Worm (Caenorhabditis elegans) whole organism, midembryonic: Measurements from ENCODE around the gene srx-54.

Source experiments
- T22C8.4 ChIP-seq: fragments of 200-800 bp; sonication (Bioruptor generic); IDR thresholded peaks from 2 replicates; pipeline ENCODE4 v1.3.6; 2022; ENCODE audit warnings: missing genetic modification characterization, missing compliant biosample characterization
- cog-1 ChIP-seq: sonication (generic microtip); optimal IDR thresholded peaks from 2 replicates; lab custom pipeline; 2016; ENCODE audit warnings: missing genetic modification characterization, missing compliant biosample characterization
- flt-1 ChIP-seq: fragments of 200-800 bp; sonication (Bioruptor generic); IDR thresholded peaks from 2 replicates; pipeline ENCODE4 v1.3.6; 2022; ENCODE audit warnings: missing genetic modification characterization, missing compliant biosample characterization
- klf-2 ChIP-seq: fragments of 200-800 bp; sonication (Bioruptor generic); conservative IDR thresholded peaks from 2 replicates; pipeline ENCODE4 v1.3.6; 2022; ENCODE audit warnings: missing genetic modification reagents, missing genetic modification characterization, missing compliant biosample characterization
- med-1 ChIP-seq: sonication (generic microtip); optimal IDR thresholded peaks from 2 replicates; lab custom pipeline; 2017; ENCODE audit warnings: missing genetic modification characterization, mild to moderate bottlenecking, missing compliant biosample characterization, antibody characterized with exemption, missing genetic modification reagents; ENCODE audit not compliant: insufficient read depth
- ref-1 ChIP-seq: fragments of 200-800 bp; sonication (Bioruptor generic); conservative IDR thresholded peaks from 2 replicates; pipeline ENCODE4 v1.3.6; 2022; ENCODE audit warnings: missing genetic modification reagents, missing genetic modification characterization, missing compliant biosample characterization
- tab-1 ChIP-seq: fragments of 200-800 bp; sonication (Bioruptor generic); IDR thresholded peaks from 2 replicates; pipeline ENCODE4 v1.3.6; 2022; ENCODE audit warnings: missing genetic modification characterization, missing compliant biosample characterization
- ztf-23 ChIP-seq: fragments of 200-800 bp; sonication (Bioruptor generic); IDR thresholded peaks from 2 replicates; pipeline ENCODE4 v1.3.6; 2022; ENCODE audit warnings: missing genetic modification reagents, missing genetic modification characterization, missing compliant biosample characterization
- ztf-29 ChIP-seq: fragments of 200-800 bp; sonication (Bioruptor generic); IDR thresholded peaks from 2 replicates; pipeline ENCODE4 v1.3.6; 2022; ENCODE audit warnings: missing genetic modification reagents, missing genetic modification characterization, missing compliant biosample characterization

The srx-54 gene

DNA sequence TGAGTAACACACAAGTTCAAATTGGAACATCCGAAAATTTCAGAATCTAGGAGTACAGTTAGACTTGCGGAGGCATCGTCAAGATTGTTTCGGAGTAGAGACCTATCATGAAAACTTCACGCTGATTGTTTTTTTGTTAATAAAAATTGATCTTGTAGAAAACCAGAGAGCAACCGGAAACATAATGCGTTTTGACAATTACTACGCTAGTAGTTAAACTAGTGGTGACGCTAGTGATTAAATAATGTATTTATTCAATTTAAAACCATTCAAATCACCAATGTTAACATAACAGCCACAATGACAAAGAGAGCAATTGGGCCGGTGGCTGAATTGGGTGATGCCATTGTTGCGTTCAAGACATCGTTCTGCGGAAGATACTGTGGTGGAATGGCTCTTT, 44.7 kb downstream of the srx-54 start, which contains the start of gene F49H6.17:
F49H6.17 (plus strand) TSS at position 301 of the 400 bp plus-strand sequence.
- no peak for TF ChIP-seq T22C8.4
- no peak for TF ChIP-seq tab-1 (GFP tag; lab: Robert Waterston, UW)
- no peak for TF ChIP-seq ztf-23 (GFP tag; lab: Robert Waterston, UW)
- TF ChIP-seq ref-1 = no peak
- no peak for TF ChIP-seq flt-1 (GFP tag; lab: Robert Waterston, UW)
- TF ChIP-seq klf-2 (GFP tag; lab: Robert Waterston, UW) = no peak
- TF ChIP-seq cog-1 = no peak
- no peak for TF ChIP-seq ztf-29 (GFP tag; lab: Robert Waterston, UW)
- no peak for TF ChIP-seq med-1 (GFP tag; lab: Kevin White, UChicago)

DNA sequence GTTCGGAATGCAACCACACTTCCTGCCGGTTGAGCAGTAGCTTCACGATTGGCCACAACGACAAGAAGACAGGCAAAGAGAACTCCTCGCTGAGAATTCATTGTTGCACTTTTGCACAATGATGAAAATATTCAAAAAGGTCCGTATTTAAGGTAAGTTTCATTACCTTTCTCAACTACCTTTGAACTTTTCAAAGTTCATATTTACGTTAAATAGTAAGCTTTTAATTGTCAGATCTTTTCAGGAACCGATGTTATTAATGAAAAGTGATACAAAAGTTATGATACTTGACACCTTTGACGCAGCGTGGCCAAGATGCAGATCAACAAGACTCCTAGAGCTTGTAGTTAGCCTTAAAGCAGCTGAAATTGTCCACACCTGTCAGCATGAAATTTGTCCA, 46.3 kb downstream of the srx-54 start, which contains the start of gene F49H6.12:
F49H6.12 (minus strand) TSS at position 101 of the 400 bp plus-strand sequence.
- no peak for TF ChIP-seq tab-1 (GFP tag; lab: Robert Waterston, UW)
- TF ChIP-seq klf-2 (GFP tag; lab: Robert Waterston, UW) = no peak
- TF ChIP-seq ref-1 = no peak
- TF ChIP-seq ztf-23 (GFP tag; lab: Robert Waterston, UW) = no peak
- TF ChIP-seq flt-1 (GFP tag; lab: Robert Waterston, UW) = no peak
- TF ChIP-seq cog-1 = no peak

DNA sequence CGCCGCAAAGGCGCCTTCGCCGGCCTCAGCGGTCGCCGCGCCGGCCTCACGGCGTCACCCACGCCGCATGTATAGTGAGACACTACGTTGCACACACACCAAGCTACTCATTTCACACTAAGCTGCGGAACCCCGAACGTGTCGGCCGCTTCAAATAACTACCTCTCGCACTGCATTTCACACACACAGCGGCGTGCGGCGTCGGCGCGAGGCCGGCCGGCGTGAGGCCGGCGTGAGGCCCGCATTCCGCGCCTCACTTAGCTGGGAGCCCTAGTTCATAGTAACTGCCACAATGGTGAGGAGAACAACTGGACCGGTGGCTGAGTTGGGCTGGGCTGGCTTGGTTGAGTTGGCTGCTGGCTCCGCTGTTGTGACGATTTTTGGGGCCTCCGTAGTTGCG, 47.1 kb downstream of the srx-54 start:
- TF ChIP-seq tab-1 (GFP tag; lab: Robert Waterston, UW) = 0 out of 2 replicates have a peak, but pooled peaks have one; percentile 25

DNA sequence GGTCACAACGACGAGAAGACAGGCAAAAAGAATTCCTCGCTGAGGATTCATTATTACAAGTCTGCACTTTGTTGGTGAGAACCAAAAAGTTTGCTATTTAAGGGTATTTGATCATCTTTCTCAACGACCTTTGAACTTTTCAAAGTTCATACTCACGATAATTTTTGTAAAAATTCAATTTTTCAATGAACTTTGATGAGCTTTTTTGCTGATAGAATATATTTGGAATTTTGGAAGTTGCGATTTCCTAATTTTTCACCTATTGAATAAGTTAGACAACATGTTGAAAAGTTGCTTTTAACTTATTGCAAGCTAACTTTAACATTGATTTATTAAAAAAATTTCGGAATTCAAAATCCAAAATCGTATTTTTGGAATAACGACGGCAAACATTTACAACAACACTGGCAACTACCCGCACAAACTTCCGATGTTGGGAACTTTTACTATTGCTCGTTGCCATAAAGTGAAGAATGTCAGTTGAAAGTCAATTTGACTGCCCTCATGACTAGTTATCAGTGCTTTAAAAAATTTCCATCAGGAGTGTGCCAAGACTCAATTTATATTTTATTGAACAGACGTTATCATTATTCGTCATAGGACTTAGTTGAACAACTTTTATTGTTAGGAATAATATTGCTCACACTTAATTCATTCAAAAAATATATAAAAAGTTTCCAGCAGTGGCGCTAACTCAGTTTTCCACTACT, 47.7 kb downstream of the srx-54 start, which contains the start of the genes F49H6.8 and F49H6.5:
F49H6.8 (minus strand) TSS at position 51 of the 710 bp plus-strand sequence.
F49H6.5 (plus strand) TSS at position 629 of the 710 bp plus-strand sequence.
- TF ChIP-seq med-1 (GFP tag; lab: Kevin White, UChicago) (no peak), ref-1 (no peak), flt-1 (GFP tag; lab: Robert Waterston, UW) (no peak), tab-1 (GFP tag; lab: Robert Waterston, UW) (no peak), T22C8.4 (no peak), klf-2 (GFP tag; lab: Robert Waterston, UW) (no peak), ztf-23 (GFP tag; lab: Robert Waterston, UW) (no peak), ztf-29 (GFP tag; lab: Robert Waterston, UW) (no peak), cog-1 (no peak)

DNA sequence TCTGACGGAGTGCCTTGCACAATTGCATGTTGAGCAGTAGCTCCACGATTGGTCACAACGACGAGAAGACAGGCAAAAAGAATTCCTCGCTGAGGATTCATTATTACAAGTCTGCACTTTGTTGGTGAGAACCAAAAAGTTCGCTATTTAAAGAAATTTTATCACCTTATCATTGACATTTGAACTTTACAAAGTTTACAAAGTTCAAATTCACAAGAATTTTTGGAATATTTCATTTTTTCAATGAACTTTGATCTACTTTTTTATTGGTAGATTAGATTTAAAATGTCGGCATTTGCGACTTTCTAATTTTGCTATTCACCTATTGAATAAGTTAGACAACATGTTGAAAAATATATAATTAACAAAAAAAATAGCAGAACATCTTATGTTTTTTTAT, 51.3 kb downstream of the srx-54 start, which contains the start of gene F49H6.15:
F49H6.15 (minus strand) TSS at position 101 of the 400 bp plus-strand sequence.
- no peak for TF ChIP-seq med-1 (GFP tag; lab: Kevin White, UChicago)
- TF ChIP-seq ref-1 = no peak
- no peak for TF ChIP-seq klf-2 (GFP tag; lab: Robert Waterston, UW)
- no peak for TF ChIP-seq cog-1
- no peak for TF ChIP-seq T22C8.4
- TF ChIP-seq ztf-23 (GFP tag; lab: Robert Waterston, UW) = no peak
- no peak for TF ChIP-seq flt-1 (GFP tag; lab: Robert Waterston, UW)
- TF ChIP-seq tab-1 (GFP tag; lab: Robert Waterston, UW) = no peak
- TF ChIP-seq ztf-29 (GFP tag; lab: Robert Waterston, UW) = no peak
